Fruit fly (Drosophila melanogaster) Kc167 (cell line): ENCODE measurements around the gene Acp95EF.

ENCODE experiments used
- Myc ChIP-seq: fragments of >200 bp; optimal IDR thresholded peaks from 2 replicates; lab custom pipeline; 2017; ENCODE audit warnings: missing external identifiers
- Sin3A ChIP-seq: fragments of >200 bp; optimal IDR thresholded peaks from 2 replicates; lab custom pipeline; 2018; ENCODE audit warnings: missing external identifiers
- h ChIP-seq: fragments of >200 bp; optimal IDR thresholded peaks from 3 replicates; lab custom pipeline; 2018; ENCODE audit warnings: missing external identifiers
- insv ChIP-seq: fragments of >200 bp; optimal IDR thresholded peaks from 3 replicates; lab custom pipeline; 2018; ENCODE audit warnings: missing external identifiers
- psq ChIP-seq: fragments of >200 bp; optimal IDR thresholded peaks from 2 replicates; lab custom pipeline; 2017; ENCODE audit warnings: missing external identifiers
- ttk ChIP-seq: sonication (Bioruptor generic); optimal IDR thresholded peaks from 2 replicates; lab custom pipeline; 2017; ENCODE audit warnings: missing external identifiers

The Acp95EF gene

dm6 chr3R:24228675-24229074, at the start of gene Acp95EF:
Acp95EF (plus strand) TSS chr3R:24228975.
- TF ChIP-seq psq (lab: Kevin White, UChicago), result no peak
- TF ChIP-seq h (lab: Kevin White, UChicago), result no peak
- no peak for TF ChIP-seq insv
- no peak for TF ChIP-seq Myc (lab: Kevin White, UChicago)
- TF ChIP-seq ttk (lab: Kevin White, UChicago), result no peak
- no peak for TF ChIP-seq Sin3A

dm6 chr3R:24186188-24186587, 42.6 kb upstream of the Acp95EF start, which contains the start of gene mora:
mora (plus strand) TSS chr3R:24186359.
- TF ChIP-seq Myc (lab: Kevin White, UChicago) (no peak), ttk (lab: Kevin White, UChicago) (no peak), psq (lab: Kevin White, UChicago) (no peak), Sin3A (no peak), insv (no peak), h (lab: Kevin White, UChicago) (no peak)

dm6 chr3R:24188619-24189018, 40.2 kb upstream of the Acp95EF start, which contains the start of gene CG5515:
CG5515 (minus strand) TSS chr3R:24188896.
- TF ChIP-seq psq (lab: Kevin White, UChicago) (no peak), insv (no peak), Sin3A (no peak), h (lab: Kevin White, UChicago) (no peak), ttk (lab: Kevin White, UChicago) (no peak), Myc (lab: Kevin White, UChicago) (no peak)

- TF ChIP-seq h (lab: Kevin White, UChicago), result no peak
- no peak for TF ChIP-seq Myc (lab: Kevin White, UChicago)
- no peak for TF ChIP-seq ttk (lab: Kevin White, UChicago)
- no peak for TF ChIP-seq insv
Measured at dm6 chr3R:24193373-24193879, 35.3 kb upstream of the Acp95EF start, which contains the start of the genes SMC6 and CG6204. SMC6 (minus strand) TSS chr3R:24193423. CG6204 (plus strand) TSS chr3R:24193832.

- TF ChIP-seq Myc (lab: Kevin White, UChicago) (no peak), insv (no peak), psq (lab: Kevin White, UChicago) (no peak), ttk (lab: Kevin White, UChicago) (no peak)
Measured at dm6 chr3R:24202723-24203122, 26.1 kb upstream of the Acp95EF start.

dm6 chr3R:24203426-24203825, 25.3 kb upstream of the Acp95EF start:
- TF ChIP-seq h (lab: Kevin White, UChicago), result no peak
- TF ChIP-seq insv, result no peak

dm6 chr3R:24204022-24204421, 24.8 kb upstream of the Acp95EF start:
- TF ChIP-seq insv (no peak), ttk (lab: Kevin White, UChicago) (no peak), h (lab: Kevin White, UChicago) (no peak), Myc (lab: Kevin White, UChicago) (no peak), psq (lab: Kevin White, UChicago) (no peak), Sin3A (no peak)

dm6 chr3R:24205234-24205894, 23.4 kb upstream of the Acp95EF start:
- no peak for TF ChIP-seq h (lab: Kevin White, UChicago)
- TF ChIP-seq psq (lab: Kevin White, UChicago), result no peak
- TF ChIP-seq insv, result no peak

- TF ChIP-seq psq (lab: Kevin White, UChicago), result no peak
- no peak for TF ChIP-seq ttk (lab: Kevin White, UChicago)
- no peak for TF ChIP-seq insv
- no peak for TF ChIP-seq Sin3A
- TF ChIP-seq Myc (lab: Kevin White, UChicago), result no peak
- TF ChIP-seq h (lab: Kevin White, UChicago), result no peak
Measured at dm6 chr3R:24205935-24206334, 22.8 kb upstream of the Acp95EF start.

dm6 chr3R:24206341-24207114, 22.2 kb upstream of the Acp95EF start:
- TF ChIP-seq ttk (lab: Kevin White, UChicago) (no peak), insv (no peak), Sin3A (no peak), h (lab: Kevin White, UChicago) (no peak), psq (lab: Kevin White, UChicago) (no peak), Myc (lab: Kevin White, UChicago) (no peak)

dm6 chr3R:24213644-24214043, 15.1 kb upstream of the Acp95EF start:
- no peak for TF ChIP-seq ttk (lab: Kevin White, UChicago)
- no peak for TF ChIP-seq Sin3A
- TF ChIP-seq Myc (lab: Kevin White, UChicago), result no peak
- no peak for TF ChIP-seq h (lab: Kevin White, UChicago)
- TF ChIP-seq psq (lab: Kevin White, UChicago), result no peak
- TF ChIP-seq insv, result no peak

dm6 chr3R:24216017-24216416, 12.8 kb upstream of the Acp95EF start:
- TF ChIP-seq h (lab: Kevin White, UChicago) (no peak), insv (no peak), Myc (lab: Kevin White, UChicago) (no peak), Sin3A (no peak), ttk (lab: Kevin White, UChicago) (no peak), psq (lab: Kevin White, UChicago) (no peak)
